Worm (Caenorhabditis elegans) whole organism, mixed stage, embryonic: ENCODE data around the gene srh-231.

ENCODE experiments used
- bed-3 ChIP-seq: fragments of 200-800 bp; sonication (Bioruptor generic); optimal IDR thresholded peaks from 3 replicates; lab custom pipeline; 2018; ENCODE audit warnings: mild to moderate bottlenecking, missing genetic modification characterization, moderate library complexity, missing compliant biosample characterization
- ces-1 ChIP-seq: fragments of 150-350 bp; optimal IDR thresholded peaks from 2 replicates; lab custom pipeline; 2014; ENCODE audit warnings: missing biosample characterization, missing genetic modification reagents, missing genetic modification characterization
- drap-1 ChIP-seq: fragments of 200-800 bp; sonication (Bioruptor generic); optimal IDR thresholded peaks from 3 replicates; lab custom pipeline; 2018; ENCODE audit warnings: mild to moderate bottlenecking, missing genetic modification characterization, missing compliant biosample characterization
- elt-3 ChIP-seq: fragments of 150-350 bp; optimal IDR thresholded peaks from 2 replicates; lab custom pipeline; 2014; ENCODE audit warnings: missing biosample characterization, missing genetic modification characterization
- ham-2 ChIP-seq: fragments of 200-800 bp; sonication (Bioruptor generic); optimal IDR thresholded peaks from 2 replicates; lab custom pipeline; 2018; ENCODE audit warnings: mild to moderate bottlenecking, missing genetic modification characterization, missing compliant biosample characterization
- lin-13 ChIP-seq: fragments of 150-350 bp; optimal IDR thresholded peaks from 2 replicates; lab custom pipeline; 2014; ENCODE audit warnings: missing biosample characterization, missing genetic modification characterization
- nhr-12 ChIP-seq: fragments of 150-350 bp; optimal IDR thresholded peaks from 2 replicates; lab custom pipeline; 2014; ENCODE audit warnings: missing biosample characterization, missing genetic modification characterization
- nhr-76 ChIP-seq: sonication (generic microtip); optimal IDR thresholded peaks from 2 replicates; lab custom pipeline; 2017; ENCODE audit warnings: missing biosample characterization, missing genetic modification characterization
- pha-4 ChIP-seq: fragments of 150-350 bp; optimal IDR thresholded peaks from 2 replicates; lab custom pipeline; 2018; ENCODE audit warnings: missing biosample characterization, missing genetic modification reagents, missing genetic modification characterization
- snpc-4 ChIP-seq: fragments of 150-350 bp; optimal IDR thresholded peaks from 2 replicates; lab custom pipeline; 2014; ENCODE audit warnings: missing biosample characterization, missing genetic modification characterization
- unc-39 ChIP-seq: fragments of 150-350 bp; optimal IDR thresholded peaks from 2 replicates; lab custom pipeline; 2014; ENCODE audit warnings: missing biosample characterization, missing genetic modification characterization
- unc-62 ChIP-seq: fragments of 150-350 bp; optimal IDR thresholded peaks from 2 replicates; lab custom pipeline; 2014; ENCODE audit warnings: missing biosample characterization, missing genetic modification reagents, missing genetic modification characterization

- TF ChIP-seq drap-1 (GFP tag; lab: Kevin White, UChicago) = no peak
- no peak for TF ChIP-seq snpc-4
- no peak for TF ChIP-seq nhr-12 (tag; lab: Kevin White, UChicago)
- TF ChIP-seq ham-2 (GFP tag; lab: Kevin White, UChicago) = no peak
- TF ChIP-seq nhr-76 = no peak
- TF ChIP-seq lin-13 (tag; lab: Kevin White, UChicago) = no peak
- TF ChIP-seq unc-39 (tag; lab: Kevin White, UChicago) = no peak
- TF ChIP-seq bed-3 (GFP tag; lab: Kevin White, UChicago) = no peak
- TF ChIP-seq elt-3 = no peak
- TF ChIP-seq unc-62 = no peak
- TF ChIP-seq ces-1 (GFP tag; lab: Kevin White, UChicago) = no peak
- TF ChIP-seq pha-4 (tag; lab: Kevin White, UChicago) = no peak
Measured at ce11 chrV:7307089-7307488, 44.9 kb downstream of the srh-231 start, which contains the start of gene F07G11.1.
